Fruit fly (Drosophila melanogaster) whole organism, wandering third instar larva: ENCODE measurements around the gene Nplp4.

ENCODE experiments used
- Abd-B ChIP-seq: fragments of >200 bp; optimal IDR thresholded peaks from 2 replicates; lab custom pipeline; 2017; ENCODE audit warnings: missing biosample characterization, missing genetic modification characterization
- CG9705 ChIP-seq: fragments of 200-800 bp; sonication (Bioruptor generic); optimal IDR thresholded peaks from 2 replicates; lab custom pipeline; 2018; ENCODE audit warnings: missing biosample characterization, mild to moderate bottlenecking, missing genetic modification characterization
- Dfd ChIP-seq: fragments of >200 bp; optimal IDR thresholded peaks from 2 replicates; lab custom pipeline; 2017; ENCODE audit warnings: missing biosample characterization, missing genetic modification characterization
- Dif ChIP-seq: fragments of 200-275, 200-300 bp; sonication (Bioruptor generic); optimal IDR thresholded peaks from 2 replicates; lab custom pipeline; 2018; ENCODE audit warnings: missing biosample characterization, missing genetic modification characterization; ENCODE audit not compliant: partially characterized antibody
- brk ChIP-seq: fragments of 200-800 bp; sonication (Bioruptor generic); optimal IDR thresholded peaks from 2 replicates; lab custom pipeline; 2016; ENCODE audit warnings: missing biosample characterization, mild to moderate bottlenecking, missing genetic modification characterization
- dl ChIP-seq, 2 experiments: fragments of 175-275, 200-275 bp in 1 of 2; fragments of 200-275 bp in 1 of 2; sonication (Bioruptor generic); optimal IDR thresholded peaks; lab custom pipeline; 2018; ENCODE audit warnings: mild to moderate bottlenecking in 2 of 2, missing biosample characterization in 2 of 2, missing genetic modification characterization in 2 of 2, moderate library complexity in 2 of 2; ENCODE audit not compliant: partially characterized antibody in 2 of 2, insufficient read depth in 1 of 2
- dsf ChIP-seq: sonication (Bioruptor generic); optimal IDR thresholded peaks from 2 replicates; lab custom pipeline; 2016; ENCODE audit warnings: missing biosample characterization, missing genetic modification characterization, borderline replicate concordance
- jim ChIP-seq: fragments of 175-275, 200-325 bp; sonication (Bioruptor generic); optimal IDR thresholded peaks from 2 replicates; lab custom pipeline; 2016; ENCODE audit warnings: missing biosample characterization, mild to moderate bottlenecking, missing genetic modification characterization
- rgr ChIP-seq: fragments of 200-800 bp; sonication (Bioruptor generic); optimal IDR thresholded peaks from 3 replicates; lab custom pipeline; 2016; ENCODE audit warnings: missing biosample characterization, mild to moderate bottlenecking, missing genetic modification characterization

DNA sequence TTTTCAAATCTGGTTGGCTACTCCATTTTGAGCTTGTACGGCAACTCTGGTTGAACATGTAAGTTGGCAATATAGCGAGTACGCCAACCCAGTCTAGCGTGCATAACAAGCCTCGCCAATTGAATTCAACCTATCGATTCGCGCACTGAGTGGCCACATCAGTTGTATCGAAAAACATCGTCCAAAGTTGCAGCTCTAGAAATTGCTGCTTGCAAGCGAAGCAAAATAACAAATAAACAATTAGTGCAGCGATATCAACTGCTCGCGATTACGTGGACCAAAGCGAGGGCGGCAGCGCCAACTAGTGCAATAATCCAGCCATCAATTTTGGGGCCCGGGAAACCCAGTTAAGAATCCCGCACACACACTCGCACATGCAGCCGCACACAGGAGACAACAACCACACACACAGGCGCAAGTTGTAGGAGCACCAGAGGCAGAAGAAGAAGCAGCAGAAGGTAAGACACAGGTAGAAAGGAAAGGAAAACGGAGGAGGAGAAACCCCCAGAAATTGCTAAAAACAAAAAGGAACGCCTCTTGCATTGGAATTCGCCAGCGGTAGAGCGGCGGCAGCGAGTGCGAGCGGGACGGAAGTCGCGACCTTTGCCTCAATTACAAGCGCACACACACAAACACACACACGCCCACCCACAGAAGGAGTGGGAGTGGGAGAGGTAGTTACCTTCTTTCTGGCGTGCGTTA is 29.5 kb downstream of the Nplp4 start:
- TF ChIP-seq Dfd (GFP tag; lab: Kevin White, UChicago): no peak
- no peak for TF ChIP-seq Dif
- no peak for TF ChIP-seq jim
- TF ChIP-seq brk (GFP tag; lab: Kevin White, UChicago): no peak
- TF ChIP-seq CG9705: no peak
- TF ChIP-seq dsf (GFP tag; lab: Kevin White, UChicago): no peak
- no peak for TF ChIP-seq Abd-B
- no peak for TF ChIP-seq rgr
- TF ChIP-seq dl (GFP tag; optimal IDR thresholded peaks at IDR 0.05; lab: Kevin White, UChicago; ENCODE audit: insufficient read depth in 1 of 2, partially characterized antibody in 2 of 2): no peak
